Fruit fly (Drosophila melanogaster) whole organism, embryonic: Measurements from ENCODE around the gene CG12516.

Source experiments
- BtbVII ChIP-seq: fragments of 200-800 bp; sonication (Bioruptor generic); optimal IDR thresholded peaks from 3 replicates; lab custom pipeline; 2017; ENCODE audit warnings: missing biosample characterization, mild to moderate bottlenecking, missing genetic modification characterization
- CG10543 ChIP-seq: fragments of 200-800 bp; sonication (Bioruptor generic); optimal IDR thresholded peaks from 3 replicates; lab custom pipeline; 2017; ENCODE audit warnings: missing biosample characterization, mild to moderate bottlenecking, missing genetic modification characterization, moderate library complexity
- CG11695 ChIP-seq: fragments of 200-800 bp; sonication (Bioruptor generic); IDR thresholded peaks from 3 replicates; pipeline ENCODE4 v1.3.6; 2022; ENCODE audit warnings: missing biosample characterization, missing genetic modification characterization
- CG13894 ChIP-seq: fragments of 200-800 bp; sonication (Bioruptor generic); optimal IDR thresholded peaks from 3 replicates; lab custom pipeline; 2018; ENCODE audit warnings: missing biosample characterization, mild to moderate bottlenecking, missing genetic modification characterization, moderate library complexity
- CG14710 ChIP-seq: fragments of 200-800 bp; sonication (Bioruptor generic); optimal IDR thresholded peaks from 3 replicates; lab custom pipeline; 2019; ENCODE audit warnings: missing biosample characterization, mild to moderate bottlenecking, missing genetic modification characterization, moderate library complexity
- CG15011 ChIP-seq: fragments of 200-800 bp; sonication (Bioruptor generic); optimal IDR thresholded peaks from 3 replicates; lab custom pipeline; 2018; ENCODE audit warnings: missing biosample characterization, mild to moderate bottlenecking, missing genetic modification characterization
- CG1529 ChIP-seq: fragments of 200-800 bp; sonication (Bioruptor generic); optimal IDR thresholded peaks from 3 replicates; lab custom pipeline; 2018; ENCODE audit warnings: missing biosample characterization, missing genetic modification characterization
- CG17912 ChIP-seq: fragments of 200-800 bp; sonication (Bioruptor generic); optimal IDR thresholded peaks from 2 replicates; lab custom pipeline; 2018; ENCODE audit warnings: missing biosample characterization, mild to moderate bottlenecking, missing genetic modification characterization
- CG18619 ChIP-seq: fragments of 200-800 bp; sonication (Bioruptor generic); optimal IDR thresholded peaks from 3 replicates; lab custom pipeline; 2017; ENCODE audit warnings: missing biosample characterization, mild to moderate bottlenecking, missing genetic modification characterization
- CG2678 ChIP-seq: fragments of 200-800 bp; sonication (Bioruptor generic); optimal IDR thresholded peaks from 3 replicates; lab custom pipeline; 2019; ENCODE audit warnings: missing biosample characterization, mild to moderate bottlenecking, missing genetic modification characterization, moderate library complexity
- CG30403 ChIP-seq: fragments of 200-800 bp; sonication (Bioruptor generic); optimal IDR thresholded peaks from 3 replicates; lab custom pipeline; 2016; ENCODE audit warnings: missing biosample characterization, missing genetic modification characterization
- CG31388 ChIP-seq: fragments of 200-800 bp; sonication (Bioruptor generic); optimal IDR thresholded peaks from 2 replicates; lab custom pipeline; 2016; ENCODE audit warnings: missing biosample characterization, missing genetic modification characterization
- CG33213 ChIP-seq: fragments of 200-800 bp; sonication (Bioruptor generic); optimal IDR thresholded peaks from 3 replicates; lab custom pipeline; 2016; ENCODE audit warnings: missing biosample characterization, missing genetic modification characterization
- CG3407 ChIP-seq: fragments of 200-800 bp; sonication (Bioruptor generic); optimal IDR thresholded peaks from 2 replicates; lab custom pipeline; 2018; ENCODE audit warnings: missing biosample characterization, mild to moderate bottlenecking, missing genetic modification characterization
- CG4282 ChIP-seq: fragments of 200-800 bp; sonication (Bioruptor generic); optimal IDR thresholded peaks from 2 replicates; lab custom pipeline; 2016; ENCODE audit warnings: missing biosample characterization, missing genetic modification characterization
- CG4360 ChIP-seq: fragments of 200-800 bp; sonication (Bioruptor generic); IDR thresholded peaks from 2 replicates; pipeline ENCODE4 v1.3.6; 2022; ENCODE audit warnings: missing biosample characterization, missing genetic modification characterization
- CG4854 ChIP-seq: fragments of 200-800 bp; sonication (Bioruptor generic); optimal IDR thresholded peaks from 2 replicates; lab custom pipeline; 2016; ENCODE audit warnings: missing biosample characterization, missing genetic modification characterization, inconsistent platforms
- CG6765 ChIP-seq: fragments of 200-800 bp; sonication (Bioruptor generic); optimal IDR thresholded peaks from 3 replicates; lab custom pipeline; 2017; ENCODE audit warnings: missing biosample characterization, mild to moderate bottlenecking, missing genetic modification characterization
- CG7745 ChIP-seq: fragments of 200-800 bp; sonication (Bioruptor generic); optimal IDR thresholded peaks from 2 replicates; lab custom pipeline; 2018; ENCODE audit warnings: missing biosample characterization, mild to moderate bottlenecking, missing genetic modification characterization, moderate library complexity
- Doc2 ChIP-seq: fragments of 200-800 bp; sonication (Bioruptor generic); IDR thresholded peaks from 2 replicates; pipeline ENCODE4 v1.3.6; 2022; ENCODE audit warnings: missing biosample characterization, missing genetic modification characterization
- Ets97D ChIP-seq: fragments of 200-800 bp; sonication (Bioruptor generic); optimal IDR thresholded peaks from 3 replicates; lab custom pipeline; 2016; ENCODE audit warnings: missing biosample characterization, missing genetic modification characterization
- Fer2 ChIP-seq: fragments of 200-800 bp; sonication (Bioruptor generic); optimal IDR thresholded peaks from 2 replicates; lab custom pipeline; 2018; ENCODE audit warnings: missing biosample characterization, mild to moderate bottlenecking, missing genetic modification characterization, moderate library complexity
- Gug ChIP-seq: fragments of 200-800 bp; sonication (Bioruptor generic); IDR thresholded peaks from 4 replicates; pipeline ENCODE4 v1.3.6; 2022; ENCODE audit warnings: missing biosample characterization, missing genetic modification characterization
- Hmx ChIP-seq: fragments of 200-800 bp; sonication (Bioruptor generic); optimal IDR thresholded peaks from 2 replicates; lab custom pipeline; 2016; ENCODE audit warnings: missing biosample characterization, missing genetic modification characterization
- Hr3 ChIP-seq: fragments of 200-800 bp; sonication (Bioruptor generic); optimal IDR thresholded peaks from 3 replicates; lab custom pipeline; 2016; ENCODE audit warnings: missing biosample characterization, missing genetic modification characterization
- Hr39 ChIP-seq: fragments of >200 bp; optimal IDR thresholded peaks from 2 replicates; lab custom pipeline; 2017
- Med ChIP-seq: fragments of 200-800 bp; sonication (Bioruptor generic); peaks from one replicate; lab custom pipeline; 2016; ENCODE audit warnings: missing biosample characterization, missing genetic modification characterization, mild to moderate bottlenecking, inconsistent platforms, moderate library complexity
- NFAT ChIP-seq: fragments of 200-800 bp; sonication (Bioruptor generic); IDR thresholded peaks from 2 replicates; pipeline ENCODE4 v1.3.6; 2022; ENCODE audit warnings: missing biosample characterization, missing genetic modification characterization
- Opbp ChIP-seq: fragments of 200-800 bp; sonication (Bioruptor generic); IDR thresholded peaks from 3 replicates; pipeline ENCODE4 v1.3.6; 2022; ENCODE audit warnings: missing biosample characterization, missing genetic modification characterization; ENCODE audit not compliant: partially characterized antibody
- Spps ChIP-seq: fragments of 200-800 bp; sonication (Bioruptor generic); optimal IDR thresholded peaks from 2 replicates; lab custom pipeline; 2018; ENCODE audit warnings: missing biosample characterization, mild to moderate bottlenecking, missing genetic modification characterization
- az2 ChIP-seq: fragments of 200-800 bp; sonication (Bioruptor generic); optimal IDR thresholded peaks from 3 replicates; lab custom pipeline; 2016; ENCODE audit warnings: missing biosample characterization, missing genetic modification characterization
- gce ChIP-seq: fragments of 200-800 bp; sonication (Bioruptor generic); IDR thresholded peaks from 3 replicates; pipeline ENCODE4 v1.3.6; 2022; ENCODE audit warnings: missing biosample characterization, missing genetic modification characterization
- gt ChIP-seq: fragments of 200-800 bp; sonication (Bioruptor generic); IDR thresholded peaks from 2 replicates; pipeline ENCODE4 v1.3.6; 2022; ENCODE audit warnings: missing biosample characterization, missing genetic modification characterization
- hbn ChIP-seq: fragments of 200-800 bp; sonication (Bioruptor generic); IDR thresholded peaks from 2 replicates; pipeline ENCODE4 v1.3.6; 2022; ENCODE audit warnings: missing biosample characterization, missing genetic modification characterization; ENCODE audit not compliant: partially characterized antibody
- kni ChIP-seq: fragments of 200-800 bp; sonication (Bioruptor generic); optimal IDR thresholded peaks from 3 replicates; lab custom pipeline; 2017; ENCODE audit warnings: mild to moderate bottlenecking, missing biosample characterization, missing genetic modification reagents, missing genetic modification characterization
- lab ChIP-seq: fragments of 200-800 bp; sonication (Bioruptor generic); optimal IDR thresholded peaks from 3 replicates; lab custom pipeline; 2017; ENCODE audit warnings: missing biosample characterization, missing genetic modification characterization, mild to moderate bottlenecking, moderate library complexity, missing genetic modification reagents
- lola ChIP-seq, 3 experiments: fragments of >200 bp in 2 of 3; fragments of 200-800 bp in 1 of 3; sonication (Bioruptor generic) in 1 of 3; optimal IDR thresholded peaks; 2 replicates each; lab custom pipeline; 2017 to 2019; ENCODE audit warnings: missing biosample characterization in 3 of 3, missing genetic modification characterization in 3 of 3, mild to moderate bottlenecking in 1 of 3, moderate library complexity in 1 of 3
- mirr ChIP-seq: fragments of 200-800 bp; sonication (Bioruptor generic); optimal IDR thresholded peaks from 3 replicates; lab custom pipeline; 2018; ENCODE audit warnings: missing biosample characterization, mild to moderate bottlenecking, missing genetic modification characterization
- nau ChIP-seq: fragments of 200-800 bp; sonication (Bioruptor generic); optimal IDR thresholded peaks from 3 replicates; lab custom pipeline; 2017; ENCODE audit warnings: missing biosample characterization, mild to moderate bottlenecking, missing genetic modification characterization, missing genetic modification reagents
- nmo ChIP-seq: fragments of 200-800 bp; sonication (Bioruptor generic); optimal IDR thresholded peaks from 2 replicates; lab custom pipeline; 2018; ENCODE audit warnings: missing biosample characterization, mild to moderate bottlenecking, missing genetic modification characterization, moderate library complexity
- pan ChIP-seq, 4 experiments: fragments of >200 bp in 3 of 4; fragments of 200-800 bp in 1 of 4; sonication (Bioruptor generic) in 1 of 4; optimal IDR thresholded peaks in 3 of 4; IDR thresholded peaks in 1 of 4; 2 replicates each; pipeline versions ENCODE4 v1.3.6 to Lab custom; 2017 to 2022; ENCODE audit warnings: missing biosample characterization in 2 of 4, missing genetic modification characterization in 2 of 4, mixed read lengths in 1 of 4
- pum ChIP-seq: fragments of 200-800 bp; sonication (Bioruptor generic); optimal IDR thresholded peaks from 2 replicates; lab custom pipeline; 2016; ENCODE audit warnings: missing biosample characterization, missing genetic modification characterization
- tap ChIP-seq: fragments of 200-800 bp; optimal IDR thresholded peaks from 3 replicates; lab custom pipeline; 2019; ENCODE audit warnings: missing biosample characterization, mild to moderate bottlenecking, missing genetic modification characterization, moderate library complexity
- tin ChIP-seq: fragments of 200-800 bp; sonication (Bioruptor generic); optimal IDR thresholded peaks from 3 replicates; lab custom pipeline; 2016; ENCODE audit warnings: missing biosample characterization, missing genetic modification characterization
- tio ChIP-seq: fragments of 200-800 bp; sonication (Bioruptor generic); optimal IDR thresholded peaks from 2 replicates; lab custom pipeline; 2017; ENCODE audit warnings: missing biosample characterization, missing genetic modification characterization, inconsistent platforms
- tx ChIP-seq: fragments of 200-800 bp; sonication (Bioruptor generic); optimal IDR thresholded peaks from 2 replicates; lab custom pipeline; 2016; ENCODE audit warnings: missing biosample characterization, missing genetic modification characterization
- vvl ChIP-seq: fragments of 200-800 bp; sonication (Bioruptor generic); IDR thresholded peaks from 2 replicates; pipeline ENCODE4 v1.3.6; 2022; ENCODE audit warnings: missing biosample characterization, missing genetic modification characterization
- wor ChIP-seq: fragments of 200-800 bp; sonication (Bioruptor generic); IDR thresholded peaks from 2 replicates; pipeline ENCODE4 v1.3.6; 2022; ENCODE audit warnings: missing biosample characterization, missing genetic modification characterization
- zen2 ChIP-seq: fragments of 200-800 bp; sonication (Bioruptor generic); IDR thresholded peaks from 3 replicates; pipeline ENCODE4 v1.3.6; 2022; ENCODE audit warnings: missing biosample characterization, missing genetic modification characterization; ENCODE audit not compliant: partially characterized antibody

Gene CG12516

DNA sequence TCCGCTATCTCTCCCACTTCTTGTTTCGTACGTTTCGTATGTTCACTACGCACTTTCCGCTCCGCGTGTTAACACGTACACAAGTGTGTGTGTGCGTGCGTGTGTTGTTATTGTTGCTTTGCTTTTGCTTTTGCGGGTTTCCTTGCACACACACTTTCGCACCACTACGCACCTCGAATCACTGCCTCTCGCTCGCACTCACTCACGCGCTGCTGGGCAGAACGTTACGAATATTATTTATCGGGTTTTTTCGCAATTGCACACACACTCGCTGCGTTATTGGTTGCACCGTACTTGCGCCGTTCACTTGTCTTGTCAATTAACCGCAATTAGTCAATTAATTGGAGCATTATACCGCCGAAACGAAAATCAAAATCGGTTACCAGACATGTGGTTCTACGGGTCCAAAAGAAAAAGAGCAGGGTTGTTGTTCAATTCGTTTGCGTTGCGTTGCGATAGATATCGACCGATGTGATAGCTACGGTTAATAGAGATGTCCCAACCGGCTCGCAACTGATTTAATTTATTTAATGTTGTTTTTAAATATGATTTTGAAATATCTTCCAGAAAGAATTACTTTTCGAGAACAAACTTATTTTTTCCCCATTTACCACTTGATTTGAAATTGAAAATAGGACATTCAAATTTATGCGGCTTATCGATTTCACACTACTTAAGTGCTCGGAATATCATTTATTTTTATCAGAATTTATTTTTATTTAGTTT, 31.8 kb upstream of the CG12516 start, which contains the start of gene larp (continued):
- TF ChIP-seq az2 (GFP tag; lab: Kevin White, UChicago) (peak; percentile 66), CG4360 (GFP tag; lab: Robert Waterston, UW) (no peak), CG30403 (GFP tag; lab: Kevin White, UChicago) (peak; percentile 66), mirr (GFP tag; lab: Kevin White, UChicago) (no peak), CG4854 (GFP tag; lab: Kevin White, UChicago) (peak; percentile 63), CG17912 (GFP tag; lab: Kevin White, UChicago) (no peak), NFAT (peak; percentile 86), CG11695 (peak; percentile 50; the same call in 1 of the 3 replicates), CG18619 (GFP tag; lab: Kevin White, UChicago) (peak; percentile 55), CG7745 (tag; lab: Kevin White, UChicago) (no peak), BtbVII (no peak), lola (GFP tag; optimal IDR thresholded peaks at IDR 0.05; lab: Kevin White, UChicago) (peak in 1 of 3 experiments; percentile 45), Gug (GFP tag; lab: Robert Waterston, UW) (peak; percentile 86; the same call in 3 of the 4 replicates), Opbp (GFP tag; lab: Robert Waterston, UW) (peak; percentile 97), Hmx (no peak), CG15011 (no peak), CG31388 (GFP tag; lab: Kevin White, UChicago) (no peak), pum (GFP tag; lab: Kevin White, UChicago) (peak; percentile 50), tap (tag; lab: Kevin White, UChicago) (no peak), Fer2 (tag; lab: Kevin White, UChicago) (peak; percentile 52), tin (peak; percentile 72), CG3407 (peak; percentile 23), Ets97D (peak; percentile 80), lab (GFP tag; lab: Kevin White, UChicago) (peak; percentile 51), zen2 (GFP tag; lab: Robert Waterston, UW) (peak; percentile 83), CG6765 (GFP tag; lab: Kevin White, UChicago) (no peak), kni (GFP tag; lab: Kevin White, UChicago) (no peak), CG1529 (no peak), CG14710 (peak; percentile 69), wor (GFP tag; lab: Robert Waterston, UW) (peak; percentile 54; the same call in 1 of the 2 replicates), pan (optimal IDR thresholded peaks at IDR 0.05; lab: Kevin White, UChicago) (no peak), pan (GFP tag; optimal IDR thresholded peaks at IDR 0.05 in 1 of 2, IDR thresholded peaks at IDR 0.05 in 1 of 2) (peak in 1 of 2 experiments; percentile 82), nmo (GFP tag; lab: Kevin White, UChicago) (peak; percentile 80), Spps (tag; lab: Kevin White, UChicago) (no peak), Hr3 (GFP tag; lab: Kevin White, UChicago) (peak; percentile 63), CG2678 (tag; lab: Kevin White, UChicago) (peak; percentile 62), CG33213 (GFP tag; lab: Kevin White, UChicago) (peak; percentile 51), CG13894 (tag; lab: Kevin White, UChicago) (peak; percentile 74), CG4282 (GFP tag; lab: Kevin White, UChicago) (no peak), gt (0 out of 2 replicates have a peak, but pooled peaks have one; percentile 29), gce (GFP tag; lab: Robert Waterston, UW) (no peak), hbn (GFP tag; lab: Robert Waterston, UW) (peak; percentile 93), tio (peak; percentile 55), vvl (peak; percentile 87), CG10543 (GFP tag; lab: Kevin White, UChicago) (peak; percentile 45), nau (GFP tag; lab: Kevin White, UChicago) (no peak), Doc2 (GFP tag; lab: Robert Waterston, UW) (no peak), tx (GFP tag; lab: Kevin White, UChicago) (peak; percentile 63), Med (peak; percentile 94), Hr39 (no peak)
